Worm (Caenorhabditis elegans) whole organism, L2 larva: ENCODE results near the gene nspg-13.

Experiments
- C34F6.9 ChIP-seq: fragments of 150-350 bp; optimal IDR thresholded peaks from 2 replicates; lab custom pipeline; 2014; ENCODE audit warnings: missing biosample characterization, missing genetic modification characterization
- F13H6.1 ChIP-seq: sonication (generic microtip); optimal IDR thresholded peaks from 2 replicates; lab custom pipeline; 2016; ENCODE audit warnings: missing genetic modification characterization, missing compliant biosample characterization
- R02D3.7 ChIP-seq: fragments of 150-350 bp; optimal IDR thresholded peaks from 2 replicates; lab custom pipeline; 2014; ENCODE audit warnings: missing biosample characterization, missing genetic modification characterization
- Y55F3AM.14 ChIP-seq: fragments of 200-800 bp; sonication (Bioruptor generic); optimal IDR thresholded peaks from 2 replicates; lab custom pipeline; 2018; ENCODE audit warnings: mild to moderate bottlenecking, missing genetic modification characterization, missing compliant biosample characterization
- ZK546.5 ChIP-seq: sonication (generic microtip); optimal IDR thresholded peaks from 2 replicates; lab custom pipeline; 2017; ENCODE audit warnings: missing biosample characterization, missing genetic modification characterization
- alr-1 ChIP-seq: fragments of 150-350 bp; optimal IDR thresholded peaks from 2 replicates; lab custom pipeline; 2014; ENCODE audit warnings: missing biosample characterization, missing genetic modification characterization
- ama-1 ChIP-seq: fragments of 150-350 bp; optimal IDR thresholded peaks from 2 replicates; lab custom pipeline; 2018; ENCODE audit warnings: inconsistent platforms
- blmp-1 ChIP-seq: sonication (generic microtip); optimal IDR thresholded peaks from 2 replicates; lab custom pipeline; 2017; ENCODE audit warnings: missing genetic modification characterization, mild to moderate bottlenecking, missing compliant biosample characterization, antibody characterized with exemption, moderate library complexity; ENCODE audit not compliant: insufficient read depth
- ceh-16 ChIP-seq: fragments of 150-350 bp; optimal IDR thresholded peaks from 2 replicates; lab custom pipeline; 2014; ENCODE audit warnings: missing biosample characterization, missing genetic modification characterization
- crh-2 ChIP-seq: sonication (generic microtip); optimal IDR thresholded peaks from 2 replicates; lab custom pipeline; 2017; ENCODE audit warnings: missing biosample characterization, missing genetic modification characterization
- dmd-4 ChIP-seq: sonication (generic microtip); optimal IDR thresholded peaks from 2 replicates; lab custom pipeline; 2017; ENCODE audit warnings: missing biosample characterization, missing genetic modification characterization
- egl-27 ChIP-seq: sonication (generic microtip); optimal IDR thresholded peaks from 3 replicates; lab custom pipeline; 2017; ENCODE audit warnings: missing biosample characterization, missing genetic modification reagents, missing genetic modification characterization
- elt-3 ChIP-seq: sonication (generic microtip); optimal IDR thresholded peaks from 2 replicates; lab custom pipeline; 2017; ENCODE audit warnings: missing biosample characterization, missing genetic modification characterization
- fos-1 ChIP-seq: fragments of 150-350 bp; optimal IDR thresholded peaks from 2 replicates; lab custom pipeline; 2014; ENCODE audit warnings: missing biosample characterization, missing genetic modification characterization
- gmeb-1 ChIP-seq: fragments of 150-350 bp; optimal IDR thresholded peaks from 2 replicates; lab custom pipeline; 2014; ENCODE audit warnings: missing biosample characterization, missing genetic modification characterization
- lin-11 ChIP-seq: fragments of 150-350 bp; sonication (generic microtip); optimal IDR thresholded peaks from 2 replicates; lab custom pipeline; 2014; ENCODE audit warnings: missing biosample characterization, missing genetic modification characterization, inconsistent platforms, mixed read lengths
- lin-13 ChIP-seq: fragments of 150-350 bp; optimal IDR thresholded peaks from 2 replicates; lab custom pipeline; 2014; ENCODE audit warnings: missing biosample characterization, missing genetic modification reagents, missing genetic modification characterization
- lin-39 ChIP-seq: fragments of 150-350 bp; optimal IDR thresholded peaks from 2 replicates; lab custom pipeline; 2014; ENCODE audit warnings: missing biosample characterization, missing genetic modification reagents, missing genetic modification characterization
- lsy-2 ChIP-seq, 2 experiments: fragments of 150-350 bp in 1 of 2; sonication (generic microtip) in 1 of 2; optimal IDR thresholded peaks; 2 replicates each; lab custom pipeline; 2014 to 2017; ENCODE audit warnings: missing biosample characterization in 2 of 2, missing genetic modification characterization in 2 of 2
- mab-5 ChIP-seq: fragments of 150-350 bp; optimal IDR thresholded peaks from 2 replicates; lab custom pipeline; 2014; ENCODE audit warnings: missing biosample characterization, missing genetic modification characterization
- mbf-1 ChIP-seq: sonication (generic microtip); optimal IDR thresholded peaks from 2 replicates; lab custom pipeline; 2017; ENCODE audit warnings: missing biosample characterization, missing genetic modification characterization
- nhr-10 ChIP-seq: sonication (generic microtip); optimal IDR thresholded peaks from 2 replicates; lab custom pipeline; 2017; ENCODE audit warnings: missing biosample characterization, missing genetic modification characterization
- nhr-11 ChIP-seq: fragments of 150-350 bp; optimal IDR thresholded peaks from 2 replicates; lab custom pipeline; 2014; ENCODE audit warnings: missing biosample characterization, missing genetic modification characterization
- nhr-129 ChIP-seq: fragments of 150-350 bp; optimal IDR thresholded peaks from 2 replicates; lab custom pipeline; 2014; ENCODE audit warnings: missing biosample characterization, missing genetic modification characterization
- nhr-21 ChIP-seq: fragments of 150-350 bp; optimal IDR thresholded peaks from 2 replicates; lab custom pipeline; 2014; ENCODE audit warnings: missing biosample characterization, missing genetic modification characterization
- nhr-25 ChIP-seq: fragments of 150-350 bp; sonication (generic microtip); optimal IDR thresholded peaks from 3 replicates; lab custom pipeline; 2014; ENCODE audit warnings: missing biosample characterization, missing genetic modification characterization
- nhr-77 ChIP-seq: fragments of 150-350 bp; optimal IDR thresholded peaks from 2 replicates; lab custom pipeline; 2014; ENCODE audit warnings: missing biosample characterization, missing genetic modification characterization
- sem-4 ChIP-seq: fragments of 150-350 bp; optimal IDR thresholded peaks from 2 replicates; lab custom pipeline; 2014; ENCODE audit warnings: missing biosample characterization, missing genetic modification reagents, missing genetic modification characterization
- skn-1 ChIP-seq: sonication (generic microtip); optimal IDR thresholded peaks from 2 replicates; lab custom pipeline; 2017; ENCODE audit warnings: missing biosample characterization, missing genetic modification characterization
- sma-3 ChIP-seq: sonication (generic microtip); optimal IDR thresholded peaks from 2 replicates; lab custom pipeline; 2016; ENCODE audit warnings: missing genetic modification reagents, missing genetic modification characterization, missing compliant biosample characterization
- sma-9 ChIP-seq, 2 experiments: fragments of 150-350 bp in 1 of 2; sonication (generic microtip) in 1 of 2; optimal IDR thresholded peaks; 2 replicates each; lab custom pipeline; 2014 to 2016; ENCODE audit warnings: missing genetic modification characterization in 2 of 2, mild to moderate bottlenecking in 1 of 2, missing biosample characterization in 1 of 2, missing compliant biosample characterization in 1 of 2, missing genetic modification reagents in 1 of 2, moderate library complexity in 1 of 2
- snpc-4 ChIP-seq: fragments of 150-350 bp; optimal IDR thresholded peaks from 2 replicates; lab custom pipeline; 2014; ENCODE audit warnings: missing biosample characterization, missing genetic modification characterization
- unc-55 ChIP-seq: fragments of 150-350 bp; sonication (generic microtip); optimal IDR thresholded peaks from 3 replicates; lab custom pipeline; 2014; ENCODE audit warnings: missing biosample characterization, missing genetic modification reagents, missing genetic modification characterization
- unc-62 ChIP-seq: fragments of 150-350 bp; optimal IDR thresholded peaks from 2 replicates; lab custom pipeline; 2014; ENCODE audit warnings: missing biosample characterization, missing genetic modification reagents, missing genetic modification characterization
- zag-1 ChIP-seq: fragments of 150-350 bp; optimal IDR thresholded peaks from 2 replicates; lab custom pipeline; 2014; ENCODE audit warnings: missing biosample characterization, missing genetic modification characterization
- ztf-11 ChIP-seq: sonication (generic microtip); optimal IDR thresholded peaks from 2 replicates; lab custom pipeline; 2017; ENCODE audit warnings: missing biosample characterization, missing genetic modification characterization

The nspg-13 gene

DNA sequence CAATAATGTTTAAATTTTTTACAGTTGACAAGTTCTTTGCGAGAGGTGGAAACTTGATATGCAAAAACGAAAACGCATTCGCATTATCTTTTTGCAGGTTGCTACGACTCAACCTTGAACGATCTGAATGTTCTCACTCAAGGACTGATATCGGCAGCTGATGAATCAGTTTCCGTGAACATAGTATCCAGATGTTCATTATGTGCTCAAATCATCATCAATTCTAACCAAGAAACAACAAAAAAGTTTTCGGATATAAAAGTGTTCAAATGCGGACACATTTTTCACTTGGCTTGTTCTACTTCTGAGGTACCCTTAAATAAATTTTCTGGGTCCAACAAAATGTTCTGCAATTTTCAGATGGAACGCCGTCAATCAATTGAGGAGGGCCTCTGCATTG, 34.1 kb downstream of the nspg-13 start:
- TF ChIP-seq alr-1 (tag; lab: Kevin White, UChicago) (no peak), blmp-1 (no peak), lsy-2 (tag; optimal IDR thresholded peaks at IDR 0.05; lab: Kevin White, UChicago) (no peak), elt-3 (no peak), F13H6.1 (tag; lab: Kevin White, UChicago) (no peak), dmd-4 (tag; lab: Kevin White, UChicago) (no peak), sem-4 (tag; lab: Kevin White, UChicago) (no peak), ZK546.5 (tag; lab: Kevin White, UChicago) (no peak), nhr-129 (tag; lab: Kevin White, UChicago) (no peak), ztf-11 (tag; lab: Kevin White, UChicago) (no peak), egl-27 (no peak), nhr-77 (tag; lab: Kevin White, UChicago) (no peak), unc-55 (no peak), gmeb-1 (tag; lab: Kevin White, UChicago) (no peak), lin-13 (GFP tag; lab: Kevin White, UChicago) (no peak), skn-1 (no peak), mbf-1 (tag; lab: Kevin White, UChicago) (no peak), lin-39 (no peak)
- TF ChIP-seq, all 48 proteins: peak for 0

DNA sequence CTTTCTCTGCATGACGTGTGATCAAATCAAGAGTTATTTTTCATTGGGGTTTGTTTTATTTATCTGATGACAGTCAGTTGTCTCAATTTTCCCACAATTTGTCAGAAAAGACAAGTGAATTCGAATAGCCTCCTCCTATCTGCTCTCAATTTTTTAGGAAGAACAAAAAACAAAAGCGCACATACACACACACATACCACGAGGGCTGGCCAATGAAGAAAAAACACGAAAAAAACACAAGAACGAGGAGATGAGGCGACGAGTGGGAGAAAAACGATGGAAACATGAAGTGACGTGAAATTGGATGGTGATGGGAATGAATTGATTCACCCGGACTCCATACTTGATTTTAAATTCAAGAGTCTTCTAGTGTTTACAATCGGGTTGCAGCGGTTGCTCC, 38.9 kb downstream of the nspg-13 start:
- no peak for TF ChIP-seq Y55F3AM.14
- TF ChIP-seq nhr-129 (tag; lab: Kevin White, UChicago): peak; percentile 61

DNA sequence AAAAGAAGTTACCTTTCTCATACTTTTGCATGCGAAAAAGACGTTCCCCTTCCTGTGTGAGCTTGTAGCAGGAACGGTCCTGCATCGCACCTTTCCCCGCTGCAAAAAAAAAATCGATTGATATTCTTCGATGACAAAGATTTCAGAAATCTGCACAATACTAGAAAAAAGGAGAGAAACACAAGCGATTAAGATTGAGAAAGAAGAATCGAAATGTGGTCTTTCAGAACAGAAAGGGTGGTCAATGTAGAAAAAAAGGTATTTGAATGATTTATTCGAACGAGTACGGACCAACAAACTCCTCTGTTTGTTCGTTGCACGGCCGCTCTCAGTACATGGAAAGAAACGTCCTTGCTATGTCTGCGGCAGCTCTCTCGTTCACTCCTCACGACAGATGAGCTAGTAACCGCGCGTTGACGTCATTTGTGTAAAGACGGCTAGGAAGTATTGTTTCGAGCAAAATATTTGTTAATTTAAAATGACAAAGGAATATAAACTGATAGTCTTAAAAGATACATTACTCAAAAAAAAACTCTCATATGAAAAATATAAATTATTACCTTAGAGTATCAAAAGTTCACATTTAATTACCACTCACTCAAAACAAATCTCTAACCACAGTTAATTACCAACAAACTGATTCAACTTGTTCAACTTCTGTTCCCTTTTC, 43.1 kb downstream of the nspg-13 start, which contains the start of gene ift-81:
ift-81 (plus strand) TSS at position 620 of the 670 bp plus-strand sequence.
- TF ChIP-seq R02D3.7 (tag; lab: Kevin White, UChicago) (no peak), lin-13 (GFP tag; lab: Kevin White, UChicago) (peak; percentile 44), ceh-16 (no peak), nhr-10 (tag; lab: Kevin White, UChicago) (no peak), snpc-4 (no peak), mab-5 (peak; percentile 76), F13H6.1 (tag; lab: Kevin White, UChicago) (peak; percentile 59), dmd-4 (tag; lab: Kevin White, UChicago) (no peak), lsy-2 (tag; optimal IDR thresholded peaks at IDR 0.05; lab: Kevin White, UChicago) (peak; percentile 37 to 67), crh-2 (peak; percentile 40), ztf-11 (tag; lab: Kevin White, UChicago) (no peak), lin-39 (no peak), sma-9 (GFP tag; optimal IDR thresholded peaks at IDR 0.05; lab: Kevin White, UChicago) (peak; percentile 62), sma-9 (tag; optimal IDR thresholded peaks at IDR 0.05; lab: Kevin White, UChicago) (no peak), gmeb-1 (tag; lab: Kevin White, UChicago) (peak; percentile 39), nhr-129 (tag; lab: Kevin White, UChicago) (peak; percentile 69), C34F6.9 (tag; lab: Kevin White, UChicago) (peak; percentile 57), fos-1 (tag; lab: Kevin White, UChicago) (peak; percentile 5), zag-1 (tag; lab: Kevin White, UChicago) (no peak), ama-1 (no peak), nhr-11 (no peak), sma-3 (GFP tag; lab: Kevin White, UChicago) (no peak), unc-55 (peak; percentile 83), nhr-21 (tag; lab: Kevin White, UChicago) (no peak), lin-11 (tag; lab: Kevin White, UChicago) (peak; percentile 4)

DNA sequence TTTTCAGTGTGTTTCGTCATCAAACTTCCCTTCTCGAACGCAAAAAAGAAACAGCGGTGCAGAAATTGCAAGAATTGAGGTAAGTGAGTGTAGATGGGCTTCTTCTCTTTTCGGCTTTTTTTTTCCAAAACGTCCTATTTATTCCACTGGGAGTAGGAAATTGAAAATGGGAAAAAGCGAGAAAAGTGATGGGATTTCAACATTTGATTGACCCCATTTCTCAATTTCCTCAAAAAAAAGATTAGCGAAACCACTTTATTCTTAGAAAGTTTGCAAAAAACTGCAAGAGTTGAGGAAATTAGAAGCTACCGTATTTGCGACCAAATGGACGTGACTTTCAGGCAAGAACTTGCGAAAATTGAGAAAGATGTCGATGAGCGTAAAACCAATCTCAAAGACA, 48.5 kb downstream of the nspg-13 start, which contains the start of gene ags-3:
ags-3 (minus strand) TSS at position 101 of the 400 bp plus-strand sequence.
- TF ChIP-seq unc-62 (GFP tag; lab: Kevin White, UChicago) (no peak), blmp-1 (no peak), sem-4 (tag; lab: Kevin White, UChicago) (no peak), nhr-77 (tag; lab: Kevin White, UChicago) (no peak), nhr-25 (tag; lab: Kevin White, UChicago) (no peak), lin-39 (no peak), dmd-4 (tag; lab: Kevin White, UChicago) (no peak)
